Worm (Caenorhabditis elegans): ENCODE measurements around the gene sec-61.G.

- TF ChIP-seq nhr-6 (tag; optimal IDR thresholded peaks at IDR 0.05) = no peak
- TF ChIP-seq ama-1 (optimal IDR thresholded peaks at IDR 0.05) = no peak
- TF ChIP-seq nhr-23 (tag; optimal IDR thresholded peaks at IDR 0.05) = no peak
- no peak for TF ChIP-seq mab-5 (tag; optimal IDR thresholded peaks at IDR 0.05)
- no peak for TF ChIP-seq unc-62 (GFP tag; optimal IDR thresholded peaks at IDR 0.05)
- no peak for TF ChIP-seq lsy-2 (tag; optimal IDR thresholded peaks at IDR 0.05)
- no peak for TF ChIP-seq ztf-4 (tag; optimal IDR thresholded peaks at IDR 0.05)
- TF ChIP-seq nhr-237 (tag; optimal IDR thresholded peaks at IDR 0.05) = no peak
Measured at ce11 chrV:10921747-10922146, 24.8 kb upstream of the sec-61.G start, which contains the start of gene nas-31.
